Fruit fly (Drosophila melanogaster): ENCODE measurements around the gene Act5C.
A peak's percentile ranks its signal among the peaks of the same experiment; 100 is the strongest.

The Act5C gene

dm6 chrX:5918499-5919126 lies 18.0 kb downstream of the Act5C start (continued):
- TF ChIP-seq CG18011 (GFP tag; optimal IDR thresholded peaks at IDR 0.05) (peak; percentile 90), B-H2 (GFP tag; optimal IDR thresholded peaks at IDR 0.05) (peak; percentile 98), CG10654 (GFP tag; optimal IDR thresholded peaks at IDR 0.05) (peak; percentile 98), oc (tag; optimal IDR thresholded peaks at IDR 0.05) (peak; percentile 99), CG4328 (GFP tag; optimal IDR thresholded peaks at IDR 0.05) (peak; percentile 95), chif (GFP tag; optimal IDR thresholded peaks at IDR 0.05) (peak; percentile 99), CG12769 (tag; optimal IDR thresholded peaks at IDR 0.05) (peak; percentile 100), CHES-1-like (GFP tag; optimal IDR thresholded peaks at IDR 0.05) (peak; percentile 99), cwo (GFP tag; optimal IDR thresholded peaks at IDR 0.05) (peak; percentile 99), abd-A (tag; optimal IDR thresholded peaks at IDR 0.05) (peak; percentile 93), YL-1 (GFP tag; optimal IDR thresholded peaks at IDR 0.05) (peak; percentile 95), lilli (GFP tag; optimal IDR thresholded peaks at IDR 0.05) (peak; percentile 99), gsb (GFP tag; IDR thresholded peaks at IDR 0.05) (peak; percentile 99), CG17912 (GFP tag; optimal IDR thresholded peaks at IDR 0.05) (peak; percentile 89), Tbp (GFP tag; optimal IDR thresholded peaks at IDR 0.05) (no peak), CG3163 (GFP tag; optimal IDR thresholded peaks at IDR 0.05) (peak; percentile 92), CG6654 (GFP tag; optimal IDR thresholded peaks at IDR 0.05) (peak; percentile 93), Eip74EF (GFP tag; optimal IDR thresholded peaks at IDR 0.05) (peak in 1 of 2 experiments; percentile 97), Deaf1 (tag; optimal IDR thresholded peaks at IDR 0.05) (peak; percentile 85), CG4282 (GFP tag; optimal IDR thresholded peaks at IDR 0.05) (peak; percentile 96), Mad (GFP tag; optimal IDR thresholded peaks at IDR 0.05) (peak; percentile 98), CG2712 (tag; optimal IDR thresholded peaks at IDR 0.05) (peak; percentile 98), CG1832 (GFP tag; optimal IDR thresholded peaks at IDR 0.05) (no peak), Nf-YB (GFP tag; optimal IDR thresholded peaks at IDR 0.05) (peak; percentile 87), CG13424 (tag; optimal IDR thresholded peaks at IDR 0.05) (peak; percentile 99), yki (optimal IDR thresholded peaks at IDR 0.05) (peak; percentile 93), nerfin-2 (GFP tag; IDR thresholded peaks at IDR 0.05; ENCODE audit: partially characterized antibody) (peak; percentile 65), zen2 (GFP tag; IDR thresholded peaks at IDR 0.05; ENCODE audit: partially characterized antibody) (no peak), HHEX (GFP tag; optimal IDR thresholded peaks at IDR 0.05) (peak; percentile 99), CG16863 (GFP tag; optimal IDR thresholded peaks at IDR 0.05) (peak; percentile 99), Hr78 (GFP tag; optimal IDR thresholded peaks at IDR 0.05) (peak in 1 of 2 experiments; percentile 90), schlank (tag; optimal IDR thresholded peaks at IDR 0.05) (peak; percentile 99), pita (GFP tag; optimal IDR thresholded peaks at IDR 0.05) (no peak), MESR4 (GFP tag; optimal IDR thresholded peaks at IDR 0.05) (peak; percentile 73), CG3407 (GFP tag; optimal IDR thresholded peaks at IDR 0.05) (peak; percentile 97), CG18262 (tag; optimal IDR thresholded peaks at IDR 0.05) (peak; percentile 97), wor (GFP tag; IDR thresholded peaks at IDR 0.05) (peak; percentile 98), sim (GFP tag; IDR thresholded peaks at IDR 0.05) (peak; percentile 95), CG10543 (GFP tag; optimal IDR thresholded peaks at IDR 0.05) (peak; percentile 98), Meics (GFP tag; optimal IDR thresholded peaks at IDR 0.05) (peak; percentile 99), CG15479 (GFP tag; optimal IDR thresholded peaks at IDR 0.05) (no peak), cato (GFP tag; optimal IDR thresholded peaks at IDR 0.05; ENCODE audit: borderline replicate concordance) (peak; percentile 98), fd3F (GFP tag; optimal IDR thresholded peaks at IDR 0.05) (peak; percentile 98), CG17829 (tag; optimal IDR thresholded peaks at IDR 0.05) (peak; percentile 98), bigmax (GFP tag; optimal IDR thresholded peaks at IDR 0.05) (peak; percentile 78), hb (GFP tag; IDR thresholded peaks at IDR 0.05; ENCODE audit: partially characterized antibody) (peak; percentile 72; the same call in 2 of the 3 replicates), CG32532 (GFP tag; IDR thresholded peaks at IDR 0.05) (peak; percentile 100), ro (GFP tag; IDR thresholded peaks at IDR 0.05) (peak; percentile 99)

Measured in whole organism, embryonic.